Fruit fly (Drosophila melanogaster) whole organism, prepupa: ENCODE data around the gene Sox100B.

Source experiments
- Blimp-1 ChIP-seq: fragments of 200-800 bp; sonication (Bioruptor generic); optimal IDR thresholded peaks from 3 replicates; lab custom pipeline; 2017; ENCODE audit warnings: missing biosample characterization, missing genetic modification characterization, mild to moderate bottlenecking, moderate library complexity, missing genetic modification reagents
- CG10669 ChIP-seq: fragments of 200-800 bp; sonication (Bioruptor generic); optimal IDR thresholded peaks from 3 replicates; lab custom pipeline; 2018; ENCODE audit warnings: missing biosample characterization, mild to moderate bottlenecking, missing genetic modification characterization, moderate library complexity
- CG11902 ChIP-seq: fragments of 200-800 bp; sonication (Bioruptor generic); optimal IDR thresholded peaks from 3 replicates; lab custom pipeline; 2016; ENCODE audit warnings: missing biosample characterization, missing genetic modification characterization
- CG15336 ChIP-seq: fragments of 200-800 bp; sonication (Bioruptor generic); IDR thresholded peaks from 2 replicates; pipeline ENCODE4 v1.3.6; 2022; ENCODE audit warnings: missing biosample characterization, missing genetic modification characterization
- CG1621 ChIP-seq: fragments of 200-800 bp; sonication (Bioruptor generic); optimal IDR thresholded peaks from 3 replicates; lab custom pipeline; 2018; ENCODE audit warnings: missing biosample characterization, mild to moderate bottlenecking, missing genetic modification characterization
- CG16779 ChIP-seq: fragments of 200-800 bp; sonication (Bioruptor generic); optimal IDR thresholded peaks from 3 replicates; lab custom pipeline; 2017; ENCODE audit warnings: missing biosample characterization, mild to moderate bottlenecking, missing genetic modification characterization
- CG3032 ChIP-seq: fragments of 200-800 bp; optimal IDR thresholded peaks from 2 replicates; lab custom pipeline; 2019; ENCODE audit warnings: missing biosample characterization, mild to moderate bottlenecking, missing genetic modification characterization, moderate library complexity
- CG32006 ChIP-seq: fragments of 200-800 bp; sonication (Bioruptor generic); optimal IDR thresholded peaks from 3 replicates; lab custom pipeline; 2017; ENCODE audit warnings: missing biosample characterization, mild to moderate bottlenecking, missing genetic modification characterization
- CG34406 ChIP-seq: fragments of 200-800 bp; sonication (Bioruptor generic); optimal IDR thresholded peaks from 3 replicates; lab custom pipeline; 2016; ENCODE audit warnings: missing biosample characterization, missing genetic modification characterization
- CG3919 ChIP-seq: fragments of 200-800 bp; sonication (Bioruptor generic); optimal IDR thresholded peaks from 3 replicates; lab custom pipeline; 2016; ENCODE audit warnings: missing biosample characterization, missing genetic modification characterization
- CG6808 ChIP-seq: fragments of 200-800 bp; sonication (Bioruptor generic); optimal IDR thresholded peaks from 3 replicates; lab custom pipeline; 2017; ENCODE audit warnings: missing biosample characterization, missing genetic modification characterization, mild to moderate bottlenecking, moderate library complexity, missing genetic modification reagents
- CG6854 ChIP-seq: fragments of 200-800 bp; sonication (Bioruptor generic); optimal IDR thresholded peaks from 2 replicates; lab custom pipeline; 2017; ENCODE audit warnings: missing biosample characterization, mild to moderate bottlenecking, missing genetic modification characterization
- CG7368 ChIP-seq: fragments of 200-800 bp; sonication (Bioruptor generic); optimal IDR thresholded peaks from 3 replicates; lab custom pipeline; 2016; ENCODE audit warnings: missing biosample characterization, missing genetic modification characterization
- Eip75B ChIP-seq: fragments of 200-800 bp; sonication (Bioruptor generic); optimal IDR thresholded peaks from 3 replicates; lab custom pipeline; 2016; ENCODE audit warnings: missing biosample characterization, missing genetic modification characterization
- Eip78C ChIP-seq: fragments of 200-800 bp; sonication (Bioruptor generic); peaks from one replicate; lab custom pipeline; 2016; ENCODE audit warnings: missing biosample characterization, missing genetic modification characterization
- Ets96B ChIP-seq: fragments of 200-800 bp; optimal IDR thresholded peaks from 2 replicates; lab custom pipeline; 2019; ENCODE audit warnings: missing biosample characterization, mild to moderate bottlenecking, missing genetic modification characterization, moderate library complexity
- Hr39 ChIP-seq: fragments of 200-800 bp; sonication (Bioruptor generic); optimal IDR thresholded peaks from 2 replicates; lab custom pipeline; 2016; ENCODE audit warnings: missing biosample characterization, missing genetic modification characterization
- Hr4 ChIP-seq: fragments of 200-800 bp; sonication (Bioruptor generic); optimal IDR thresholded peaks from 3 replicates; lab custom pipeline; 2016; ENCODE audit warnings: missing biosample characterization, missing genetic modification characterization
- Met ChIP-seq: fragments of 200-800 bp; sonication (Bioruptor generic); optimal IDR thresholded peaks from 3 replicates; lab custom pipeline; 2016; ENCODE audit warnings: missing biosample characterization, missing genetic modification characterization
- OdsH ChIP-seq: fragments of 200-800 bp; sonication (Bioruptor generic); optimal IDR thresholded peaks from 3 replicates; lab custom pipeline; 2016; ENCODE audit warnings: missing biosample characterization, missing genetic modification characterization
- Smox ChIP-seq: fragments of 200-800 bp; sonication (Bioruptor generic); optimal IDR thresholded peaks from 3 replicates; lab custom pipeline; 2016; ENCODE audit warnings: missing biosample characterization, missing genetic modification characterization
- achi ChIP-seq: fragments of 200-800 bp; sonication (Bioruptor generic); optimal IDR thresholded peaks from 3 replicates; lab custom pipeline; 2016; ENCODE audit warnings: missing biosample characterization, missing genetic modification characterization
- acj6 ChIP-seq: fragments of 200-800 bp; sonication (Bioruptor generic); optimal IDR thresholded peaks from 3 replicates; lab custom pipeline; 2016; ENCODE audit warnings: missing biosample characterization, missing genetic modification characterization
- cyc ChIP-seq: fragments of 200-800 bp; sonication (Bioruptor generic); optimal IDR thresholded peaks from 3 replicates; lab custom pipeline; 2016; ENCODE audit warnings: missing biosample characterization, missing genetic modification characterization
- dac ChIP-seq: fragments of 200-800 bp; sonication (Bioruptor generic); optimal IDR thresholded peaks from 2 replicates; lab custom pipeline; 2017; ENCODE audit warnings: missing biosample characterization, mild to moderate bottlenecking, missing genetic modification characterization
- eg ChIP-seq: fragments of 200-800 bp; sonication (Bioruptor generic); IDR thresholded peaks from 3 replicates; pipeline ENCODE4 v1.3.6; 2022; ENCODE audit warnings: missing biosample characterization, missing genetic modification characterization
- esn ChIP-seq: fragments of 200-800 bp; sonication (Bioruptor generic); optimal IDR thresholded peaks from 2 replicates; lab custom pipeline; 2016; ENCODE audit warnings: missing biosample characterization, mild to moderate bottlenecking, missing genetic modification characterization, moderate library complexity
- fkh ChIP-seq: fragments of 200-800 bp; sonication (Bioruptor generic); optimal IDR thresholded peaks from 3 replicates; lab custom pipeline; 2017; ENCODE audit warnings: missing biosample characterization, mild to moderate bottlenecking, missing genetic modification characterization, moderate library complexity
- pdm3 ChIP-seq: fragments of 200-800 bp; sonication (Bioruptor generic); optimal IDR thresholded peaks from 3 replicates; lab custom pipeline; 2016; ENCODE audit warnings: missing biosample characterization, missing genetic modification characterization
- salr ChIP-seq, 2 experiments: fragments of 200-800 bp; sonication (Bioruptor generic); optimal IDR thresholded peaks; 3 replicates each; lab custom pipeline; 2016 to 2018; ENCODE audit warnings: missing biosample characterization in 2 of 2, missing genetic modification characterization in 2 of 2, mild to moderate bottlenecking in 1 of 2
- spab ChIP-seq: fragments of 200-800 bp; sonication (Bioruptor generic); optimal IDR thresholded peaks from 2 replicates; lab custom pipeline; 2017; ENCODE audit warnings: missing biosample characterization, mild to moderate bottlenecking, missing genetic modification characterization, missing genetic modification reagents
- topi ChIP-seq: fragments of 200-800 bp; sonication (Bioruptor generic); optimal IDR thresholded peaks from 3 replicates; lab custom pipeline; 2016; ENCODE audit warnings: missing biosample characterization, missing genetic modification characterization
- vri ChIP-seq: fragments of 200-800 bp; sonication (Bioruptor generic); optimal IDR thresholded peaks from 3 replicates; lab custom pipeline; 2016; ENCODE audit warnings: missing biosample characterization, mild to moderate bottlenecking, missing genetic modification characterization

Sox100B gene

dm6 chr3R:31097221-31097620, 32.2 kb downstream of the Sox100B start, which contains the start of gene CG11317:
CG11317 (minus strand) TSS chr3R:31097321.
- TF ChIP-seq Ets96B (no peak), Met (no peak), CG6854 (GFP tag; lab: Kevin White, UChicago) (no peak), CG3032 (no peak)
- TF ChIP-seq, all 60 proteins: peak for 0

dm6 chr3R:31101069-31101468, 36.0 kb downstream of the Sox100B start, which contains the start of gene CG15553:
CG15553 (minus strand) TSS chr3R:31101169.
- TF ChIP-seq CG11902 (no peak), topi (GFP tag; lab: Kevin White, UChicago) (no peak), Smox (GFP tag; lab: Kevin White, UChicago) (no peak), Ets96B (no peak), CG34406 (GFP tag; lab: Kevin White, UChicago) (no peak), CG15336 (GFP tag; lab: Robert Waterston, UW) (no peak), Eip75B (GFP tag; lab: Kevin White, UChicago) (no peak), CG6808 (GFP tag; lab: Kevin White, UChicago) (no peak), eg (no peak), dac (GFP tag; lab: Kevin White, UChicago) (no peak), achi (GFP tag; lab: Kevin White, UChicago) (no peak), pdm3 (GFP tag; lab: Kevin White, UChicago) (no peak), vri (no peak), OdsH (GFP tag; lab: Kevin White, UChicago) (no peak), CG1621 (tag; lab: Kevin White, UChicago) (no peak), CG16779 (no peak), CG7368 (GFP tag; lab: Kevin White, UChicago) (no peak)
- TF ChIP-seq, all 60 proteins: peak for 0

- peak; percentile 66 for TF ChIP-seq fkh (GFP tag; lab: Kevin White, UChicago)
- TF ChIP-seq acj6: no peak
Measured at dm6 chr3R:31109126-31109525, 44.1 kb downstream of the Sox100B start, which contains the start of gene Mayo. Mayo (minus strand) TSS chr3R:31109191.

- TF ChIP-seq eg (no peak), salr (GFP tag; optimal IDR thresholded peaks at IDR 0.05; lab: Kevin White, UChicago) (no peak), cyc (no peak)
Measured at dm6 chr3R:31119854-31120423, 54.9 kb downstream of the Sox100B start.

dm6 chr3R:31123315-31123714, 58.3 kb downstream of the Sox100B start, which contains the start of gene Prosalpha3T:
Prosalpha3T (minus strand) TSS chr3R:31123415.
- TF ChIP-seq CG3032 (no peak), CG32006 (GFP tag; lab: Kevin White, UChicago) (no peak), Met (no peak), esn (GFP tag; lab: Kevin White, UChicago) (no peak), Blimp-1 (GFP tag; lab: Kevin White, UChicago) (no peak), CG10669 (no peak), topi (GFP tag; lab: Kevin White, UChicago) (no peak), Smox (GFP tag; lab: Kevin White, UChicago) (no peak), Ets96B (no peak), Hr39 (GFP tag; lab: Kevin White, UChicago) (no peak), Hr4 (GFP tag; lab: Kevin White, UChicago) (no peak), CG3919 (GFP tag; lab: Kevin White, UChicago) (no peak), Eip78C (GFP tag; lab: Kevin White, UChicago) (no peak), eg (no peak), spab (GFP tag; lab: Kevin White, UChicago) (no peak)
